Worm (Caenorhabditis elegans): ENCODE results near the gene Y2H9A.6.
A peak's percentile ranks its signal among the peaks of the same experiment; 100 is the strongest.

- no peak for TF ChIP-seq unc-62 (GFP tag; optimal IDR thresholded peaks at IDR 0.05)
- no peak for TF ChIP-seq skn-1 (tag; optimal IDR thresholded peaks at IDR 0.05)
- TF ChIP-seq elt-3 (tag; optimal IDR thresholded peaks at IDR 0.05): peak in 1 of 6 experiments; percentile 63
- no peak for TF ChIP-seq nhr-28 (tag; optimal IDR thresholded peaks at IDR 0.05)
Observed at ce11 chrV:13488297-13488803, 44.7 kb downstream of the Y2H9A.6 start.
